Fruit fly (Drosophila melanogaster): ENCODE results near the gene NTPase.
A peak's percentile ranks its signal among the peaks of the same experiment; 100 is the strongest.

NTPase gene

DNA sequence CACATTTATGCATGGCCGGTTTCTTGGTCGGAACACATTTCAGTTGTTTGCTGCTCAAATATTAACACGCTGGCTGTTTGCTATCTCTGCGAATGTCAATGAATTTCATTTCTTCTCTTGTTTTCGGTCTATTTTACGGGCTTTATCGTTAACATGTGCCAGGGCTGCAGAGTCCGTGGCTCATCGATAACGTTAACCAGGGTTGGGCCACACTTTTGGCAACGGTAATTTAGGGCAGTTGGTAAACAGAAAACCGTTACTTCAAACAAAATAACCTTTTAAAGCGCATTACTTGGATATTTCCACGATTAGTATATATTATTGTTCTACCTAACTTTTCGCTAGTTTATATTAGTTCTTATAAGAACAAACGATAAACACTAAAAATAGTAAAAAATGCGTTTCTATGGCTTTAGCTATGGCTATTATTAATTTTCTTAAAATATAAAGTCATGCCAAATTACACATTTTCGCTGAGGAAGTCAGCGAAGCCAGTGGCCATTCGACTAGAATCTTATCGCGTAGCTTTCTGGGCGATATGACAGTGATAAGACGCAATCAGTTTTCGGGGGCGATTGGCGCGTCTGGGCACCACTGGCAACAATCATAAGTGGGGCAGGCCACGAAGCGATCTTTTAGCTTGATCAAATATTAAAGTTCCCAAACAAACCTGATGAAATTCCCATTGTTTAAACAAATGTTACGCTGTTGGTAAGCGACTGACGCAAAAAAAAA lies 2.5 kb downstream of the NTPase start (continued):
- peak; percentile 43 for TF ChIP-seq CG13123 (GFP tag; optimal IDR thresholded peaks at IDR 0.05)
- TF ChIP-seq amos (GFP tag; IDR thresholded peaks at IDR 0.05; ENCODE audit: partially characterized antibody): no peak; the same call in 1 of the 2 replicates
- TF ChIP-seq CG6854 (GFP tag; optimal IDR thresholded peaks at IDR 0.05): peak; percentile 60
- TF ChIP-seq CG15479 (GFP tag; optimal IDR thresholded peaks at IDR 0.05): no peak
- TF ChIP-seq CG12299 (tag; optimal IDR thresholded peaks at IDR 0.05): peak; percentile 30
- TF ChIP-seq CG3847 (GFP tag; IDR thresholded peaks at IDR 0.05): peak; percentile 50
- no peak for TF ChIP-seq wor (GFP tag; IDR thresholded peaks at IDR 0.05)
- TF ChIP-seq bowl (GFP tag; IDR thresholded peaks at IDR 0.05): no peak
- TF ChIP-seq CG13624 (GFP tag; optimal IDR thresholded peaks at IDR 0.05): peak; percentile 20
- no peak for TF ChIP-seq CG14860 (GFP tag; IDR thresholded peaks at IDR 0.05; ENCODE audit: partially characterized antibody)
- TF ChIP-seq scrt (GFP tag; optimal IDR thresholded peaks at IDR 0.05): peak; percentile 15
- no peak for TF ChIP-seq C15 (GFP tag; IDR thresholded peaks at IDR 0.05)
- peak; percentile 36; the same call in 1 of the 2 replicates for TF ChIP-seq CG31441 (GFP tag; IDR thresholded peaks at IDR 0.05)
- TF ChIP-seq Spps (tag; optimal IDR thresholded peaks at IDR 0.05): no peak
- TF ChIP-seq cad (GFP tag; optimal IDR thresholded peaks at IDR 0.05): no peak
- TF ChIP-seq CG11696 (GFP tag; IDR thresholded peaks at IDR 0.05): peak; percentile 27; the same call in 1 of the 2 replicates
- TF ChIP-seq Awh (GFP tag; IDR thresholded peaks at IDR 0.05): peak; percentile 76
- peak; percentile 2 for TF ChIP-seq nerfin-1 (tag; optimal IDR thresholded peaks at IDR 0.05)
- no peak for TF ChIP-seq CG3065 (GFP tag; optimal IDR thresholded peaks at IDR 0.05)
- peak; percentile 62 for TF ChIP-seq zfh2 (GFP tag; optimal IDR thresholded peaks at IDR 0.05)
- no peak for TF ChIP-seq Hey (tag; optimal IDR thresholded peaks at IDR 0.05)
- no peak for TF ChIP-seq ab (GFP tag; optimal IDR thresholded peaks at IDR 0.05)
- TF ChIP-seq crp (GFP tag; optimal IDR thresholded peaks at IDR 0.05): peak in 1 of 2 experiments; percentile 57
- TF ChIP-seq CG12744 (GFP tag; optimal IDR thresholded peaks at IDR 0.05): no peak
- TF ChIP-seq Dip2 (GFP tag; IDR thresholded peaks at IDR 0.05): no peak
- peak; percentile 27 for TF ChIP-seq CG1647 (GFP tag; optimal IDR thresholded peaks at IDR 0.05)
- TF ChIP-seq Side (GFP tag; optimal IDR thresholded peaks at IDR 0.05): peak; percentile 9
- peak; percentile 35; the same call in 1 of the 3 replicates for TF ChIP-seq dysf (GFP tag; IDR thresholded peaks at IDR 0.05)
- peak; percentile 35 for TF ChIP-seq CG14710 (tag; optimal IDR thresholded peaks at IDR 0.05)
- TF ChIP-seq CG11398 (GFP tag; optimal IDR thresholded peaks at IDR 0.05): peak; percentile 68
- TF ChIP-seq Max (GFP tag; optimal IDR thresholded peaks at IDR 0.05): peak; percentile 25
- peak; percentile 75 for TF ChIP-seq sug (tag; optimal IDR thresholded peaks at IDR 0.05)
- TF ChIP-seq CG8388 (GFP tag; optimal IDR thresholded peaks at IDR 0.05): peak; percentile 9
- peak; percentile 41 for TF ChIP-seq Sry-δ (GFP tag; optimal IDR thresholded peaks at IDR 0.05)
- peak; percentile 67 for TF ChIP-seq lbe (GFP tag; optimal IDR thresholded peaks at IDR 0.05)
- no peak for TF ChIP-seq prd (optimal IDR thresholded peaks at IDR 0.05)
- peak; percentile 33; the same call in 1 of the 3 replicates for TF ChIP-seq prd (GFP tag; IDR thresholded peaks at IDR 0.05)
- peak; percentile 68 for TF ChIP-seq CG15514 (GFP tag; optimal IDR thresholded peaks at IDR 0.05)
- no peak for TF ChIP-seq luna (GFP tag; optimal IDR thresholded peaks at IDR 0.05)
- TF ChIP-seq ara (GFP tag; IDR thresholded peaks at IDR 0.05): no peak
- peak; percentile 43 for TF ChIP-seq nmo (GFP tag; optimal IDR thresholded peaks at IDR 0.05)
- TF ChIP-seq CG10267 (tag; optimal IDR thresholded peaks at IDR 0.05): peak; percentile 38
- no peak for TF ChIP-seq CG42726 (GFP tag; IDR thresholded peaks at IDR 0.05; ENCODE audit: partially characterized antibody)
- TF ChIP-seq HLHmδ (GFP tag; optimal IDR thresholded peaks at IDR 0.05): no peak
- TF ChIP-seq lola (GFP tag; optimal IDR thresholded peaks at IDR 0.05): no peak
- TF ChIP-seq CG33213 (GFP tag; optimal IDR thresholded peaks at IDR 0.05): peak; percentile 45
- TF ChIP-seq sens-2 (GFP tag; IDR thresholded peaks at IDR 0.05): no peak
- no peak for TF ChIP-seq stc (GFP tag; IDR thresholded peaks at IDR 0.05)
- TF ChIP-seq CG8290 (GFP tag; optimal IDR thresholded peaks at IDR 0.05): peak; percentile 4
- TF ChIP-seq CG8290 (tag; optimal IDR thresholded peaks at IDR 0.05): peak in 1 of 2 experiments; percentile 73

All from whole organism, embryonic.